Worm (Caenorhabditis elegans) whole organism, young adult: ENCODE measurements around the gene K01D12.5.

Experiments
- B0019.2 ChIP-seq: fragments of 200-800 bp; sonication (Bioruptor generic); conservative IDR thresholded peaks from 2 replicates; pipeline ENCODE4 v1.3.6; 2022; ENCODE audit warnings: missing genetic modification reagents, missing genetic modification characterization, missing compliant biosample characterization
- B0035.1 ChIP-seq: sonication (generic microtip); optimal IDR thresholded peaks from 2 replicates; lab custom pipeline; 2016; ENCODE audit warnings: missing genetic modification characterization, mild to moderate bottlenecking, missing compliant biosample characterization, missing genotype, missing genetic modification reagents
- B0336.3 ChIP-seq: fragments of 200-800 bp; sonication (Bioruptor generic); IDR thresholded peaks from 2 replicates; pipeline ENCODE4 v1.3.6; 2022; ENCODE audit warnings: missing genetic modification characterization, missing compliant biosample characterization
- C17E4.6 ChIP-seq: fragments of 200-800 bp; sonication (Bioruptor generic); IDR thresholded peaks from 2 replicates; pipeline ENCODE4 v1.3.6; 2022; ENCODE audit warnings: missing genetic modification reagents, missing genetic modification characterization, missing compliant biosample characterization
- F10E7.11 ChIP-seq: sonication (generic microtip); optimal IDR thresholded peaks from 2 replicates; lab custom pipeline; 2017; ENCODE audit warnings: mild to moderate bottlenecking, missing genetic modification characterization, moderate library complexity, missing compliant biosample characterization
- F22D6.2 ChIP-seq: sonication (generic microtip); optimal IDR thresholded peaks from 2 replicates; lab custom pipeline; 2016; ENCODE audit warnings: mild to moderate bottlenecking, missing genetic modification characterization, missing compliant biosample characterization
- F39B2.1 ChIP-seq: fragments of 200-800 bp; sonication (Bioruptor generic); IDR thresholded peaks from 2 replicates; pipeline ENCODE4 v1.3.6; 2022; ENCODE audit warnings: missing genetic modification reagents, missing genetic modification characterization, missing compliant biosample characterization
- F49E8.2 ChIP-seq: sonication (generic microtip); optimal IDR thresholded peaks from 3 replicates; lab custom pipeline; 2017; ENCODE audit warnings: missing genetic modification characterization, mild to moderate bottlenecking, missing compliant biosample characterization, antibody characterized with exemption, moderate library complexity; ENCODE audit not compliant: insufficient read depth
- F55B11.4 ChIP-seq: sonication (generic microtip); optimal IDR thresholded peaks from 2 replicates; lab custom pipeline; 2016; ENCODE audit warnings: missing compliant biosample characterization, missing genetic modification characterization, borderline replicate concordance; ENCODE audit not compliant: insufficient read depth
- F57C9.4 ChIP-seq: sonication (generic microtip); optimal IDR thresholded peaks from 2 replicates; lab custom pipeline; 2017; ENCODE audit warnings: mild to moderate bottlenecking, missing genetic modification characterization, missing compliant biosample characterization
- K12H6.12 ChIP-seq: fragments of 200-800 bp; sonication (Bioruptor generic); optimal IDR thresholded peaks from 2 replicates; lab custom pipeline; 2018; ENCODE audit warnings: mild to moderate bottlenecking, missing genetic modification characterization, missing compliant biosample characterization
- Y95B8A.8 ChIP-seq: fragments of 200-800 bp; sonication (Bioruptor generic); IDR thresholded peaks from 2 replicates; pipeline ENCODE4 v1.3.6; 2022; ENCODE audit warnings: missing genetic modification reagents, missing genetic modification characterization, missing compliant biosample characterization
- ZK185.1 ChIP-seq: sonication (generic microtip); optimal IDR thresholded peaks from 2 replicates; lab custom pipeline; 2016; ENCODE audit warnings: mild to moderate bottlenecking, missing genetic modification characterization, missing compliant biosample characterization; ENCODE audit not compliant: poor library complexity, severe bottlenecking
- akir-1 ChIP-seq: fragments of 200-800 bp; sonication (Bioruptor generic); optimal IDR thresholded peaks from 2 replicates; lab custom pipeline; 2018; ENCODE audit warnings: mild to moderate bottlenecking, missing genetic modification characterization, moderate library complexity, missing compliant biosample characterization
- aptf-2 ChIP-seq: fragments of 200-800 bp; sonication (Bioruptor generic); conservative IDR thresholded peaks from 2 replicates; pipeline ENCODE4 v1.3.6; 2022; ENCODE audit warnings: missing genetic modification reagents, missing genetic modification characterization, missing compliant biosample characterization
- athp-1 ChIP-seq: sonication (generic microtip); optimal IDR thresholded peaks from 2 replicates; lab custom pipeline; 2017; ENCODE audit warnings: mild to moderate bottlenecking, missing genetic modification characterization, missing compliant biosample characterization
- ceh-40 ChIP-seq: fragments of 200-800 bp; sonication (Bioruptor generic); IDR thresholded peaks from 2 replicates; pipeline ENCODE4 v1.3.6; 2022; ENCODE audit warnings: missing genetic modification characterization, missing compliant biosample characterization
- chd-7 ChIP-seq: sonication (generic microtip); optimal IDR thresholded peaks from 2 replicates; lab custom pipeline; 2016; ENCODE audit warnings: mild to moderate bottlenecking, missing genetic modification characterization, moderate library complexity, missing compliant biosample characterization
- dox-1 ChIP-seq: fragments of 200-800 bp; sonication (Bioruptor generic); IDR thresholded peaks from 2 replicates; pipeline ENCODE4 v1.3.6; 2022; ENCODE audit warnings: missing genetic modification reagents, missing genetic modification characterization, missing compliant biosample characterization
- egl-44 ChIP-seq: fragments of 200-800 bp; sonication (Bioruptor generic); IDR thresholded peaks from 2 replicates; pipeline ENCODE4 v1.3.6; 2022; ENCODE audit warnings: missing genetic modification reagents, missing genetic modification characterization, missing compliant biosample characterization
- him-1 ChIP-seq: sonication (generic microtip); optimal IDR thresholded peaks from 2 replicates; lab custom pipeline; 2016; ENCODE audit warnings: missing genotype, missing genetic modification reagents, missing genetic modification characterization, missing compliant biosample characterization
- hlh-12 ChIP-seq: sonication (generic microtip); optimal IDR thresholded peaks from 2 replicates; lab custom pipeline; 2016; ENCODE audit warnings: missing genetic modification characterization, missing compliant biosample characterization
- hlh-26 ChIP-seq: fragments of 200-800 bp; sonication (Bioruptor generic); conservative IDR thresholded peaks from 2 replicates; pipeline ENCODE4 v1.3.6; 2022; ENCODE audit warnings: missing genetic modification reagents, missing genetic modification characterization, missing compliant biosample characterization
- hrde-1 ChIP-seq: sonication (generic microtip); optimal IDR thresholded peaks from 2 replicates; lab custom pipeline; 2016; ENCODE audit warnings: missing genetic modification characterization, mild to moderate bottlenecking, missing compliant biosample characterization, moderate library complexity, missing genotype, missing genetic modification reagents, borderline replicate concordance
- let-607 ChIP-seq, 2 experiments: fragments of 200-800 bp in 1 of 2; sonication (Bioruptor generic) in 1 of 2; sonication (generic microtip) in 1 of 2; optimal IDR thresholded peaks; 2 replicates each; lab custom pipeline; 2016 to 2018; ENCODE audit warnings: mild to moderate bottlenecking in 2 of 2, missing compliant biosample characterization in 2 of 2, missing genetic modification characterization in 2 of 2, moderate library complexity in 2 of 2, missing genotype in 1 of 2
- lin-35 ChIP-seq, 3 experiments: fragments of 150-350 bp in 2 of 3; sonication (generic microtip) in 1 of 3; optimal IDR thresholded peaks; 2 replicates each; lab custom pipeline; 2014 to 2018; ENCODE audit warnings: missing biosample characterization in 3 of 3, missing genetic modification characterization in 3 of 3, missing genetic modification reagents in 3 of 3
- lin-54 ChIP-seq: fragments of 200-800 bp; sonication (Bioruptor generic); optimal IDR thresholded peaks from 2 replicates; lab custom pipeline; 2018; ENCODE audit warnings: mild to moderate bottlenecking, missing genetic modification characterization, missing compliant biosample characterization
- lir-1 ChIP-seq: fragments of 200-800 bp; sonication (Bioruptor generic); conservative IDR thresholded peaks from 2 replicates; pipeline ENCODE4 v1.3.6; 2022; ENCODE audit warnings: missing genetic modification reagents, missing genetic modification characterization, missing compliant biosample characterization
- madf-10 ChIP-seq: sonication (generic microtip); optimal IDR thresholded peaks from 2 replicates; lab custom pipeline; 2016; ENCODE audit warnings: mild to moderate bottlenecking, missing genetic modification characterization, missing compliant biosample characterization
- madf-6 ChIP-seq: fragments of 200-800 bp; sonication (Bioruptor generic); IDR thresholded peaks from 2 replicates; pipeline ENCODE4 v1.3.6; 2022; ENCODE audit warnings: missing genetic modification reagents, missing genetic modification characterization, missing compliant biosample characterization
- mxl-1 ChIP-seq: sonication (generic microtip); optimal IDR thresholded peaks from 2 replicates; lab custom pipeline; 2016; ENCODE audit warnings: missing genetic modification characterization, missing compliant biosample characterization
- nfya-2 ChIP-seq: fragments of 200-800 bp; sonication (Bioruptor generic); IDR thresholded peaks from 2 replicates; pipeline ENCODE4 v1.3.6; 2022; ENCODE audit warnings: missing genetic modification reagents, missing genetic modification characterization, missing compliant biosample characterization
- nfyb-1 ChIP-seq: fragments of 200-800 bp; sonication (Bioruptor generic); IDR thresholded peaks from 2 replicates; pipeline ENCODE4 v1.3.6; 2022; ENCODE audit warnings: missing genetic modification reagents, missing genetic modification characterization, missing compliant biosample characterization
- nhr-179 ChIP-seq: sonication (generic microtip); optimal IDR thresholded peaks from 2 replicates; lab custom pipeline; 2016; ENCODE audit warnings: mild to moderate bottlenecking, missing genetic modification characterization, missing compliant biosample characterization
- nhr-80 ChIP-seq: sonication (generic microtip); optimal IDR thresholded peaks from 2 replicates; lab custom pipeline; 2016; ENCODE audit warnings: missing genetic modification characterization, missing compliant biosample characterization
- rpc-1 ChIP-seq, 2 experiments: fragments of 150-350 bp in 1 of 2; sonication (generic microtip) in 1 of 2; optimal IDR thresholded peaks; 2 replicates each; lab custom pipeline; 2014 to 2018; ENCODE audit warnings: missing biosample characterization in 1 of 2, missing genetic modification characterization in 1 of 2, missing genetic modification reagents in 1 of 2, missing genotype in 1 of 2
- somi-1 ChIP-seq: fragments of 200-800 bp; sonication (Bioruptor generic); optimal IDR thresholded peaks from 2 replicates; lab custom pipeline; 2018; ENCODE audit warnings: mild to moderate bottlenecking, missing genetic modification characterization, missing compliant biosample characterization
- zfh-2 ChIP-seq: fragments of 200-800 bp; sonication (Bioruptor generic); conservative IDR thresholded peaks from 2 replicates; pipeline ENCODE4 v1.3.6; 2022; ENCODE audit warnings: missing genetic modification reagents, missing genetic modification characterization, missing compliant biosample characterization
- ztf-22 ChIP-seq: fragments of 200-800 bp; sonication (Bioruptor generic); optimal IDR thresholded peaks from 2 replicates; lab custom pipeline; 2018; ENCODE audit warnings: mild to moderate bottlenecking, missing genetic modification characterization, moderate library complexity, missing compliant biosample characterization
- ztf-28 ChIP-seq: fragments of 200-800 bp; sonication (Bioruptor generic); IDR thresholded peaks from 2 replicates; pipeline ENCODE4 v1.3.6; 2022; ENCODE audit warnings: missing genetic modification reagents, missing genetic modification characterization, missing compliant biosample characterization

The K01D12.5 gene

ce11 chrV:12354193-12354830 lies 43.3 kb upstream of the K01D12.5 start:
- no peak for TF ChIP-seq athp-1 (tag; lab: Kevin White, UChicago)
- TF ChIP-seq dox-1 (GFP tag; lab: Robert Waterston, UW) = no peak
- no peak for TF ChIP-seq F39B2.1 (GFP tag; lab: Robert Waterston, UW)
- no peak for TF ChIP-seq somi-1 (GFP tag; lab: Kevin White, UChicago)
- TF ChIP-seq B0035.1 (tag; lab: Kevin White, UChicago) = no peak
- TF ChIP-seq madf-6 (GFP tag; lab: Robert Waterston, UW) = no peak
- TF ChIP-seq B0019.2 (GFP tag; lab: Robert Waterston, UW) = no peak
- TF ChIP-seq F57C9.4 (tag; lab: Kevin White, UChicago) = no peak
- TF ChIP-seq hrde-1 (tag; lab: Kevin White, UChicago) = no peak
- no peak for TF ChIP-seq F49E8.2
- TF ChIP-seq K12H6.12 (tag; lab: Kevin White, UChicago) = no peak
- TF ChIP-seq C17E4.6 = no peak
- no peak for TF ChIP-seq ztf-22
- no peak for TF ChIP-seq F10E7.11 (tag; lab: Kevin White, UChicago)
- no peak for TF ChIP-seq lin-54 (GFP tag; lab: Kevin White, UChicago)
- TF ChIP-seq B0336.3 (GFP tag; lab: Robert Waterston, UW) = no peak

- TF ChIP-seq F22D6.2 (tag; lab: Kevin White, UChicago) (no peak), Y95B8A.8 (GFP tag; lab: Robert Waterston, UW) (no peak), lir-1 (GFP tag; lab: Robert Waterston, UW) (no peak), chd-7 (tag; lab: Kevin White, UChicago) (no peak), ZK185.1 (tag; lab: Kevin White, UChicago) (no peak), him-1 (tag; lab: Kevin White, UChicago) (no peak), let-607 (tag; optimal IDR thresholded peaks at IDR 0.05; lab: Kevin White, UChicago) (no peak)
Measured at ce11 chrV:12357632-12358031, 40.0 kb upstream of the K01D12.5 start.

- TF ChIP-seq nhr-179 (no peak), hlh-26 (GFP tag; lab: Robert Waterston, UW) (no peak)
Measured at ce11 chrV:12358347-12358746, 39.3 kb upstream of the K01D12.5 start, which contains the start of gene F23H12.5. Gene F23H12.5, plus strand, starts transcription at chrV:12358647.

ce11 chrV:12361644-12362043 lies 36.0 kb upstream of the K01D12.5 start, which contains the start of gene fipr-1:
Gene fipr-1, minus strand, starts transcription at chrV:12361744.
- no peak for TF ChIP-seq rpc-1 (optimal IDR thresholded peaks at IDR 0.05; lab: Kevin White, UChicago)
- no peak for TF ChIP-seq rpc-1 (tag; optimal IDR thresholded peaks at IDR 0.05; lab: Kevin White, UChicago)
- no peak for TF ChIP-seq B0019.2 (GFP tag; lab: Robert Waterston, UW)
- no peak for TF ChIP-seq mxl-1 (tag; lab: Kevin White, UChicago)
- TF ChIP-seq madf-10 (tag; lab: Kevin White, UChicago) = no peak
- no peak for TF ChIP-seq nfya-2

- TF ChIP-seq zfh-2 (GFP tag; lab: Robert Waterston, UW) = no peak
- TF ChIP-seq hlh-12 (tag; lab: Kevin White, UChicago) = no peak
- no peak for TF ChIP-seq lin-35 (GFP tag; optimal IDR thresholded peaks at IDR 0.05; lab: Kevin White, UChicago)
- no peak for TF ChIP-seq Y95B8A.8 (GFP tag; lab: Robert Waterston, UW)
- no peak for TF ChIP-seq ceh-40 (GFP tag; lab: Robert Waterston, UW)
- no peak for TF ChIP-seq nfyb-1
- no peak for TF ChIP-seq let-607 (tag; optimal IDR thresholded peaks at IDR 0.05; lab: Kevin White, UChicago)
- TF ChIP-seq athp-1 (tag; lab: Kevin White, UChicago) = no peak
- no peak for TF ChIP-seq chd-7 (tag; lab: Kevin White, UChicago)
- TF ChIP-seq ztf-28 = no peak
- no peak for TF ChIP-seq aptf-2
- TF ChIP-seq F55B11.4 = no peak
- TF ChIP-seq nhr-80 (tag; lab: Kevin White, UChicago) = no peak
- no peak for TF ChIP-seq egl-44 (GFP tag; lab: Robert Waterston, UW)
- no peak for TF ChIP-seq nhr-179
- no peak for TF ChIP-seq akir-1 (GFP tag; lab: Kevin White, UChicago)
Measured at ce11 chrV:12365104-12365503, 32.5 kb upstream of the K01D12.5 start, which contains the start of gene fipr-2. Gene fipr-2, plus strand, starts transcription at chrV:12365348.
